Worm (Caenorhabditis elegans) whole organism, young adult: Measurements from ENCODE around the gene nhr-253.

Source experiments
- B0336.3 ChIP-seq: fragments of 200-800 bp; sonication (Bioruptor generic); IDR thresholded peaks from 2 replicates; pipeline ENCODE4 v1.3.6; 2022; ENCODE audit warnings: missing genetic modification characterization, missing compliant biosample characterization
- D2030.7 ChIP-seq: fragments of 200-800 bp; sonication (Bioruptor generic); IDR thresholded peaks from 2 replicates; pipeline ENCODE4 v1.3.6; 2022; ENCODE audit warnings: missing genetic modification reagents, missing genetic modification characterization, missing compliant biosample characterization
- F10E7.11 ChIP-seq: sonication (generic microtip); optimal IDR thresholded peaks from 2 replicates; lab custom pipeline; 2017; ENCODE audit warnings: mild to moderate bottlenecking, missing genetic modification characterization, moderate library complexity, missing compliant biosample characterization
- F23B12.7 ChIP-seq: sonication (generic microtip); optimal IDR thresholded peaks from 2 replicates; lab custom pipeline; 2017; ENCODE audit warnings: missing genetic modification characterization, mild to moderate bottlenecking, missing compliant biosample characterization, antibody characterized with exemption, moderate library complexity; ENCODE audit not compliant: insufficient read depth
- F49E8.2 ChIP-seq: sonication (generic microtip); optimal IDR thresholded peaks from 3 replicates; lab custom pipeline; 2017; ENCODE audit warnings: missing genetic modification characterization, mild to moderate bottlenecking, missing compliant biosample characterization, antibody characterized with exemption, moderate library complexity; ENCODE audit not compliant: insufficient read depth
- K12H6.12 ChIP-seq: fragments of 200-800 bp; sonication (Bioruptor generic); optimal IDR thresholded peaks from 2 replicates; lab custom pipeline; 2018; ENCODE audit warnings: mild to moderate bottlenecking, missing genetic modification characterization, missing compliant biosample characterization
- T07F8.4 ChIP-seq: sonication (generic microtip); optimal IDR thresholded peaks from 2 replicates; lab custom pipeline; 2016; ENCODE audit warnings: mild to moderate bottlenecking, missing genetic modification characterization, moderate library complexity, missing compliant biosample characterization
- Y53F4B.3 ChIP-seq: fragments of 200-800 bp; sonication (Bioruptor generic); IDR thresholded peaks from 2 replicates; pipeline ENCODE4 v1.3.6; 2022; ENCODE audit warnings: missing genetic modification reagents, missing genetic modification characterization, missing compliant biosample characterization
- akir-1 ChIP-seq: fragments of 200-800 bp; sonication (Bioruptor generic); optimal IDR thresholded peaks from 2 replicates; lab custom pipeline; 2018; ENCODE audit warnings: mild to moderate bottlenecking, missing genetic modification characterization, moderate library complexity, missing compliant biosample characterization
- ama-1 ChIP-seq, 3 experiments: fragments of 150-350 bp in 1 of 3; sonication (generic microtip) in 2 of 3; optimal IDR thresholded peaks; 2 replicates each; lab custom pipeline; 2014 to 2018; ENCODE audit warnings: missing biosample characterization in 2 of 3, missing genetic modification characterization in 2 of 3, missing genetic modification reagents in 2 of 3
- attf-6 ChIP-seq: fragments of 200-800 bp; sonication (Bioruptor generic); IDR thresholded peaks from 2 replicates; pipeline ENCODE4 v1.3.6; 2022; ENCODE audit warnings: missing genetic modification reagents, missing genetic modification characterization, missing compliant biosample characterization
- bed-1 ChIP-seq: fragments of 200-800 bp; sonication (Bioruptor generic); IDR thresholded peaks from 2 replicates; pipeline ENCODE4 v1.3.6; 2022; ENCODE audit warnings: missing genetic modification reagents, missing genetic modification characterization, missing compliant biosample characterization
- bed-2 ChIP-seq: fragments of 200-800 bp; sonication (Bioruptor generic); IDR thresholded peaks from 2 replicates; pipeline ENCODE4 v1.3.6; 2022; ENCODE audit warnings: missing genetic modification reagents, missing genetic modification characterization, missing compliant biosample characterization
- cebp-2 ChIP-seq: fragments of 200-800 bp; sonication (Bioruptor generic); IDR thresholded peaks from 2 replicates; pipeline ENCODE4 v1.3.6; 2022; ENCODE audit warnings: missing genetic modification characterization, missing compliant biosample characterization
- dox-1 ChIP-seq: fragments of 200-800 bp; sonication (Bioruptor generic); IDR thresholded peaks from 2 replicates; pipeline ENCODE4 v1.3.6; 2022; ENCODE audit warnings: missing genetic modification reagents, missing genetic modification characterization, missing compliant biosample characterization
- efl-1 ChIP-seq: fragments of 150-350 bp; optimal IDR thresholded peaks from 2 replicates; lab custom pipeline; 2014; ENCODE audit warnings: missing biosample characterization, missing genetic modification reagents, missing genetic modification characterization
- ets-4 ChIP-seq: fragments of 200-800 bp; sonication (Bioruptor generic); optimal IDR thresholded peaks from 2 replicates; lab custom pipeline; 2018; ENCODE audit warnings: mild to moderate bottlenecking, missing genetic modification characterization, missing compliant biosample characterization
- him-1 ChIP-seq: sonication (generic microtip); optimal IDR thresholded peaks from 2 replicates; lab custom pipeline; 2016; ENCODE audit warnings: missing genotype, missing genetic modification reagents, missing genetic modification characterization, missing compliant biosample characterization
- hlh-26 ChIP-seq: fragments of 200-800 bp; sonication (Bioruptor generic); conservative IDR thresholded peaks from 2 replicates; pipeline ENCODE4 v1.3.6; 2022; ENCODE audit warnings: missing genetic modification reagents, missing genetic modification characterization, missing compliant biosample characterization
- hsf-1 ChIP-seq: fragments of 200-800 bp; sonication (Bioruptor generic); IDR thresholded peaks from 2 replicates; pipeline ENCODE4 v1.3.6; 2022; ENCODE audit warnings: missing genetic modification reagents, missing genetic modification characterization, missing compliant biosample characterization
- let-526 ChIP-seq: fragments of 200-800 bp; sonication (Bioruptor generic); IDR thresholded peaks from 2 replicates; pipeline ENCODE4 v1.3.6; 2022; ENCODE audit warnings: missing genetic modification reagents, missing genetic modification characterization, missing compliant biosample characterization
- let-607 ChIP-seq, 2 experiments: fragments of 200-800 bp in 1 of 2; sonication (Bioruptor generic) in 1 of 2; sonication (generic microtip) in 1 of 2; optimal IDR thresholded peaks; 2 replicates each; lab custom pipeline; 2016 to 2018; ENCODE audit warnings: mild to moderate bottlenecking in 2 of 2, missing compliant biosample characterization in 2 of 2, missing genetic modification characterization in 2 of 2, moderate library complexity in 2 of 2, missing genotype in 1 of 2
- lin-40 ChIP-seq: sonication (generic microtip); optimal IDR thresholded peaks from 2 replicates; lab custom pipeline; 2016; ENCODE audit warnings: missing genetic modification characterization, mild to moderate bottlenecking, missing compliant biosample characterization, missing genotype, missing genetic modification reagents
- lin-54 ChIP-seq: fragments of 200-800 bp; sonication (Bioruptor generic); optimal IDR thresholded peaks from 2 replicates; lab custom pipeline; 2018; ENCODE audit warnings: mild to moderate bottlenecking, missing genetic modification characterization, missing compliant biosample characterization
- madf-3 ChIP-seq: fragments of 200-800 bp; sonication (Bioruptor generic); IDR thresholded peaks from 2 replicates; pipeline ENCODE4 v1.3.6; 2022; ENCODE audit warnings: missing genetic modification reagents, missing genetic modification characterization, missing compliant biosample characterization
- nfya-1 ChIP-seq: sonication (generic microtip); optimal IDR thresholded peaks from 2 replicates; lab custom pipeline; 2017; ENCODE audit warnings: antibody characterized with exemption, missing compliant biosample characterization, missing genetic modification characterization, borderline replicate concordance; ENCODE audit not compliant: insufficient read depth
- nhr-120 ChIP-seq: fragments of 200-800 bp; sonication (Bioruptor generic); IDR thresholded peaks from 2 replicates; pipeline ENCODE4 v1.3.6; 2022; ENCODE audit warnings: missing genetic modification characterization, missing compliant biosample characterization
- sdz-38 ChIP-seq: sonication (generic microtip); optimal IDR thresholded peaks from 2 replicates; lab custom pipeline; 2016; ENCODE audit warnings: missing genotype, missing genetic modification characterization, missing compliant biosample characterization
- sea-2 ChIP-seq: fragments of 200-800 bp; sonication (Bioruptor generic); IDR thresholded peaks from 2 replicates; pipeline ENCODE4 v1.3.6; 2022; ENCODE audit warnings: missing genetic modification characterization, missing compliant biosample characterization
- snpc-1.3 ChIP-seq: sonication (generic microtip); optimal IDR thresholded peaks from 2 replicates; lab custom pipeline; 2017; ENCODE audit warnings: missing genetic modification characterization, mild to moderate bottlenecking, missing compliant biosample characterization, antibody characterized with exemption, moderate library complexity, missing genotype, missing genetic modification reagents; ENCODE audit not compliant: insufficient read depth
- snpc-3.4 ChIP-seq: sonication (generic microtip); optimal IDR thresholded peaks from 2 replicates; lab custom pipeline; 2017; ENCODE audit warnings: missing genetic modification characterization, mild to moderate bottlenecking, missing compliant biosample characterization, antibody characterized with exemption, moderate library complexity, missing genotype, missing genetic modification reagents
- sptf-2 ChIP-seq: fragments of 200-800 bp; sonication (Bioruptor generic); optimal IDR thresholded peaks from 2 replicates; lab custom pipeline; 2018; ENCODE audit warnings: mild to moderate bottlenecking, missing genetic modification characterization, missing compliant biosample characterization
- unc-62 ChIP-seq: fragments of 150-350 bp; optimal IDR thresholded peaks from 2 replicates; lab custom pipeline; 2014; ENCODE audit warnings: missing biosample characterization, missing genetic modification reagents, missing genetic modification characterization
- zim-3 ChIP-seq: sonication (generic microtip); optimal IDR thresholded peaks from 2 replicates; lab custom pipeline; 2017; ENCODE audit warnings: mild to moderate bottlenecking, missing genetic modification characterization, moderate library complexity, missing compliant biosample characterization

nhr-253 gene

DNA sequence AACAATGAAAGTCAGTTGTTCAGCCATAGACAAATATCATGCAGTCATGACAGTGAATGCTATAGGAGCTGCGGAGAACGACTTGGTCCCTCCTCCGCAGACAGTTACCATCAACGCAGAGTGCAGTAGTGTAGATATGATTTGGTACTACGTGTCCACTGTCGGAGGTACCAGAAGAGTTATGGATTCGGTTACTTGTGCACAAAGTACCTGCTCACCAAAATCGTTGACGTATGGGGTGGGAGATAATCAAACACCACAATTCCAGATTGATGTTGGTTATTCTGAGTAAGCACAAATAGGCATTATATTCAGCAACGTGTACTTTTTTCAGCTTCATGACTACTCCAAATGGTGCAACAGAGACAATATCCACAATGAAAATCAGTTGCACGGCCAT, 36.6 kb downstream of the nhr-253 start:
- TF ChIP-seq attf-6 (GFP tag; lab: Robert Waterston, UW) (no peak), lin-40 (tag; lab: Kevin White, UChicago) (no peak), unc-62 (no peak)

DNA sequence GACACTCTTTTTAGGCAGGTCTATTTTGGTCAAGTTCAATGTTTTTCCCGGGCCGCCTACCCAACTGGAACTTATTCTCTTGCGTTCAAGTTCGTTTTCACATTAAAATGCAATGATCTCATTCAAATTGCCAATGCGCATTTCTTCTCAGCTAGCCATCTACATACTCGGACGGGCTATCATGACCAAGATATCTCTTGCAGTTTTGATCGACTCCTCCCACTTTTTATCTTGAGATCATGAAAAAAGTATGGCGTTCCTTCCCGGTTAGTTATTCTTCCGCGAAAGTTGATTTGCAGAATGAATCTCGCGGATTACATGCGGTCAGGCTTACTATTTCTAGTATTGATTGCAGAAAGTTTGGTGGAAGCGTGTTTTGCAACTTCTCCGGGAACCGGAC, 37.5 kb downstream of the nhr-253 start, which contains the start of gene B0554.2:
B0554.2 (plus strand) TSS at position 301 of the 400 bp plus-strand sequence.
- TF ChIP-seq nfya-1: no peak
- TF ChIP-seq K12H6.12 (tag; lab: Kevin White, UChicago): no peak
- no peak for TF ChIP-seq T07F8.4 (tag; lab: Kevin White, UChicago)
- no peak for TF ChIP-seq bed-2 (GFP tag; lab: Robert Waterston, UW)
- TF ChIP-seq bed-1: no peak
- no peak for TF ChIP-seq sea-2 (GFP tag; lab: Robert Waterston, UW)
- TF ChIP-seq B0336.3 (GFP tag; lab: Robert Waterston, UW): no peak
- TF ChIP-seq hlh-26 (GFP tag; lab: Robert Waterston, UW): no peak

DNA sequence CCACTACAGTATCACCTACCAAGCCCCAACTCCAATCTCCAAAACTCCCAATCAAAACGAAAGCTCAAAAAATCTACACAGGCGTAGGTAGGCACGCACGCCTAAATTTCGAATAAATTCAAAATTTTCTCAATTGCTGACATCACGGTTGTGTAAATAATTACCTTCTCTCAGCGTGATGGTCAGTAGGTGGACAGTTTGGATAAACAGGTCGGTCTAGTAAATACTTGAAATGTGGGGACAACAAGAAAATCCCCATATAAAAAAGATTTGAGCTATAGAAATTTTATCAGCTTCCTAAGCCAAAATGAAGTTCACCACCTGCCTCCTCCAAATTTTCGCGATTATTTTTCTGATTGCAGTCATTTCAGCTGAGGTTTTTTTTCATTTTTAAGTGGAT, 41.7 kb downstream of the nhr-253 start, which contains the start of gene B0554.1:
B0554.1 (plus strand) TSS at position 301 of the 400 bp plus-strand sequence.
- TF ChIP-seq sea-2 (GFP tag; lab: Robert Waterston, UW): no peak
- no peak for TF ChIP-seq madf-3 (GFP tag; lab: Robert Waterston, UW)
- no peak for TF ChIP-seq nhr-120 (GFP tag; lab: Robert Waterston, UW)

- TF ChIP-seq hlh-26 (GFP tag; lab: Robert Waterston, UW): no peak
- no peak for TF ChIP-seq F10E7.11 (tag; lab: Kevin White, UChicago)
- TF ChIP-seq efl-1: no peak
- no peak for TF ChIP-seq akir-1 (GFP tag; lab: Kevin White, UChicago)
- no peak for TF ChIP-seq him-1 (tag; lab: Kevin White, UChicago)
- no peak for TF ChIP-seq ama-1 (optimal IDR thresholded peaks at IDR 0.05; lab: Kevin White, UChicago)
- no peak for TF ChIP-seq ama-1 (GFP tag; optimal IDR thresholded peaks at IDR 0.05; lab: Kevin White, UChicago)
- no peak for TF ChIP-seq ets-4
- TF ChIP-seq F49E8.2 (tag; lab: Kevin White, UChicago): no peak
- TF ChIP-seq let-526 (GFP tag; lab: Robert Waterston, UW): no peak
- TF ChIP-seq sptf-2 (GFP tag; lab: Kevin White, UChicago): no peak
- no peak for TF ChIP-seq snpc-3.4
- no peak for TF ChIP-seq cebp-2 (GFP tag; lab: Robert Waterston, UW)
Observed at ce11 chrV:439183-439749, 42.9 kb downstream of the nhr-253 start.

DNA sequence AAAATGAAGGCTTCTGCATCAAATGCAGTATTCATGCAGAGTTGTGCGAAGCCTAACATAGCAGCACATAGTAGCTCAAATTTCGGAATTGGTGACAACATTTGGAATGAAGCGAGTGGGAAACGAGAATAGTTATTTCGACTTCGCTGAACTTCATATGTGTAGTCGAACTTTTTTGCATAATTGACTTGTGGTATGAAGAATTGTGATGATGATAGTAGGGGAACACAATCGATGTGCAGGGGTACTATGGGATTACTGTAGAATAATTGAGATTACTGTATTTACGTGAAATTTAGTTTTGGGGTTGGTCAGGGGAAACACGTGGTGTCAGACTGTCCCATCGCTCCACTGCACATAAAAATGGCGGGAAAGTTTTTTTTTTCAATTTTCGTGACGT, 44.5 kb downstream of the nhr-253 start, which contains the start of gene B0554.7:
B0554.7 (minus strand) TSS at position 101 of the 400 bp plus-strand sequence.
- TF ChIP-seq Y53F4B.3 (no peak), ets-4 (no peak), zim-3 (tag; lab: Kevin White, UChicago) (no peak), F23B12.7 (tag; lab: Kevin White, UChicago) (no peak), lin-54 (no peak), snpc-1.3 (no peak), D2030.7 (GFP tag; lab: Robert Waterston, UW) (no peak), sdz-38 (tag; lab: Kevin White, UChicago) (no peak), hsf-1 (GFP tag; lab: Robert Waterston, UW) (no peak), dox-1 (GFP tag; lab: Robert Waterston, UW) (no peak), nfya-1 (no peak), let-607 (tag; optimal IDR thresholded peaks at IDR 0.05; lab: Kevin White, UChicago) (no peak)
